Worm (Caenorhabditis elegans): ENCODE measurements around the gene col-19.
A peak's percentile ranks its signal among the peaks of the same experiment; 100 is the strongest.

col-19 gene

ce11 chrX:390469-390868, 31.0 kb upstream of the col-19 start, which contains the start of gene R04A9.9:
Gene R04A9.9 (minus strand): TSS chrX:390569.
- TF ChIP-seq nhr-12 (tag; optimal IDR thresholded peaks at IDR 0.05) (no peak), blmp-1 (tag; optimal IDR thresholded peaks at IDR 0.05) (peak; percentile 42), nhr-85 (tag) (peak; percentile 31)

- TF ChIP-seq hlh-17 (GFP tag; optimal IDR thresholded peaks at IDR 0.05; ENCODE audit: borderline replicate concordance) (no peak), alr-1 (tag; optimal IDR thresholded peaks at IDR 0.05; ENCODE audit: borderline replicate concordance) (no peak), nhr-84 (tag; optimal IDR thresholded peaks at IDR 0.05) (no peak), nhr-90 (tag; optimal IDR thresholded peaks at IDR 0.05; ENCODE audit: poor library complexity) (no peak), ztf-4 (tag; optimal IDR thresholded peaks at IDR 0.05) (no peak), xbp-1 (tag; optimal IDR thresholded peaks at IDR 0.05) (no peak), nhr-28 (tag; optimal IDR thresholded peaks at IDR 0.05) (no peak)
Observed at ce11 chrX:394709-395108, 26.8 kb upstream of the col-19 start, which contains the start of gene R04A9.7. Gene R04A9.7 (minus strand): TSS chrX:394892.

- TF ChIP-seq snu-23 (GFP tag; optimal IDR thresholded peaks at IDR 0.05): no peak
- TF ChIP-seq nhr-77 (tag; optimal IDR thresholded peaks at IDR 0.05): no peak
- TF ChIP-seq nhr-85 (tag): peak; percentile 37
- TF ChIP-seq lin-13 (GFP tag; optimal IDR thresholded peaks at IDR 0.05): no peak
- TF ChIP-seq hlh-4 (tag; optimal IDR thresholded peaks at IDR 0.05): no peak
Observed at ce11 chrX:397259-397658, 24.2 kb upstream of the col-19 start, which contains the start of gene R04A9.6. Gene R04A9.6 (plus strand): TSS chrX:397559.

ce11 chrX:399535-399934, 22.0 kb upstream of the col-19 start:
- no peak for TF ChIP-seq alr-1 (tag; optimal IDR thresholded peaks at IDR 0.05; ENCODE audit: borderline replicate concordance)
- no peak for TF ChIP-seq pqm-1 (tag; optimal IDR thresholded peaks at IDR 0.05)
- TF ChIP-seq irx-1 (tag; optimal IDR thresholded peaks at IDR 0.05): no peak
- no peak for TF ChIP-seq nhr-76 (tag; optimal IDR thresholded peaks at IDR 0.05)
- TF ChIP-seq mab-9 (GFP tag; IDR thresholded peaks at IDR 0.05): no peak
- TF ChIP-seq unc-130 (tag; optimal IDR thresholded peaks at IDR 0.05): no peak
- no peak for TF ChIP-seq rnt-1 (tag; optimal IDR thresholded peaks at IDR 0.05)
- no peak for TF ChIP-seq tbx-2 (tag; optimal IDR thresholded peaks at IDR 0.05)
- TF ChIP-seq ztf-11 (tag; optimal IDR thresholded peaks at IDR 0.05): no peak
- TF ChIP-seq aly-2 (tag; optimal IDR thresholded peaks at IDR 0.05): no peak
- no peak for TF ChIP-seq sptf-1 (tag; optimal IDR thresholded peaks at IDR 0.05)
- no peak for TF ChIP-seq ama-1 (optimal IDR thresholded peaks at IDR 0.05)
- no peak for TF ChIP-seq nhr-237 (tag; optimal IDR thresholded peaks at IDR 0.05)
- no peak for TF ChIP-seq unc-86 (tag; optimal IDR thresholded peaks at IDR 0.05)
- no peak for TF ChIP-seq jun-1 (tag; optimal IDR thresholded peaks at IDR 0.05)
- TF ChIP-seq fkh-8 (tag; optimal IDR thresholded peaks at IDR 0.05): no peak
- TF ChIP-seq hlh-4 (tag; optimal IDR thresholded peaks at IDR 0.05): no peak

ce11 chrX:402951-403350, 18.6 kb upstream of the col-19 start:
- TF ChIP-seq fkh-10 (GFP tag; optimal IDR thresholded peaks at IDR 0.05): no peak
- peak; percentile 53 for TF ChIP-seq nhr-47 (tag; optimal IDR thresholded peaks at IDR 0.05)

- TF ChIP-seq ceh-88 (GFP tag; IDR thresholded peaks at IDR 0.05): no peak
- no peak for TF ChIP-seq F16B12.6 (tag; optimal IDR thresholded peaks at IDR 0.05)
- TF ChIP-seq fkh-4 (tag; optimal IDR thresholded peaks at IDR 0.05; ENCODE audit: borderline replicate concordance): no peak
- TF ChIP-seq nhr-237 (tag; optimal IDR thresholded peaks at IDR 0.05): no peak
- no peak for TF ChIP-seq nhr-11 (tag; optimal IDR thresholded peaks at IDR 0.05)
- TF ChIP-seq aha-1 (tag; optimal IDR thresholded peaks at IDR 0.05): no peak
- TF ChIP-seq nhr-19 (GFP tag; conservative IDR thresholded peaks at IDR 0.05): no peak
- no peak for TF ChIP-seq lin-13 (GFP tag; optimal IDR thresholded peaks at IDR 0.05)
- no peak for TF ChIP-seq unc-98 (GFP tag; IDR thresholded peaks at IDR 0.05)
- no peak for TF ChIP-seq snu-23 (GFP tag; optimal IDR thresholded peaks at IDR 0.05)
- TF ChIP-seq hlh-17 (GFP tag; optimal IDR thresholded peaks at IDR 0.05; ENCODE audit: borderline replicate concordance): no peak
- no peak for TF ChIP-seq unc-86 (tag; optimal IDR thresholded peaks at IDR 0.05)
- no peak for TF ChIP-seq nhr-28 (tag; optimal IDR thresholded peaks at IDR 0.05)
- TF ChIP-seq nhr-20 (tag; optimal IDR thresholded peaks at IDR 0.05): no peak
- TF ChIP-seq efl-3 (GFP tag; optimal IDR thresholded peaks at IDR 0.05): no peak
- no peak for TF ChIP-seq mdl-1 (tag; optimal IDR thresholded peaks at IDR 0.05)
- TF ChIP-seq alr-1 (tag; optimal IDR thresholded peaks at IDR 0.05; ENCODE audit: borderline replicate concordance): no peak
- TF ChIP-seq elt-3 (tag; optimal IDR thresholded peaks at IDR 0.05): no peak
Observed at ce11 chrX:404597-404996, 16.9 kb upstream of the col-19 start, which contains the start of gene R04A9.1. Gene R04A9.1 (plus strand): TSS chrX:404897.

Data from whole organism, L1 larva.